Worm (Caenorhabditis elegans) whole organism, midembryonic: ENCODE measurements around the gene F09E5.8.

ENCODE experiments used
- cog-1 ChIP-seq: sonication (generic microtip); optimal IDR thresholded peaks from 2 replicates; lab custom pipeline; 2016; ENCODE audit warnings: missing genetic modification characterization, missing compliant biosample characterization
- flt-1 ChIP-seq: fragments of 200-800 bp; sonication (Bioruptor generic); IDR thresholded peaks from 2 replicates; pipeline ENCODE4 v1.3.6; 2022; ENCODE audit warnings: missing genetic modification characterization, missing compliant biosample characterization
- klf-2 ChIP-seq: fragments of 200-800 bp; sonication (Bioruptor generic); conservative IDR thresholded peaks from 2 replicates; pipeline ENCODE4 v1.3.6; 2022; ENCODE audit warnings: missing genetic modification reagents, missing genetic modification characterization, missing compliant biosample characterization
- med-1 ChIP-seq: sonication (generic microtip); optimal IDR thresholded peaks from 2 replicates; lab custom pipeline; 2017; ENCODE audit warnings: missing genetic modification characterization, mild to moderate bottlenecking, missing compliant biosample characterization, antibody characterized with exemption, missing genetic modification reagents; ENCODE audit not compliant: insufficient read depth
- ref-1 ChIP-seq: fragments of 200-800 bp; sonication (Bioruptor generic); conservative IDR thresholded peaks from 2 replicates; pipeline ENCODE4 v1.3.6; 2022; ENCODE audit warnings: missing genetic modification reagents, missing genetic modification characterization, missing compliant biosample characterization
- ztf-23 ChIP-seq: fragments of 200-800 bp; sonication (Bioruptor generic); IDR thresholded peaks from 2 replicates; pipeline ENCODE4 v1.3.6; 2022; ENCODE audit warnings: missing genetic modification reagents, missing genetic modification characterization, missing compliant biosample characterization

DNA sequence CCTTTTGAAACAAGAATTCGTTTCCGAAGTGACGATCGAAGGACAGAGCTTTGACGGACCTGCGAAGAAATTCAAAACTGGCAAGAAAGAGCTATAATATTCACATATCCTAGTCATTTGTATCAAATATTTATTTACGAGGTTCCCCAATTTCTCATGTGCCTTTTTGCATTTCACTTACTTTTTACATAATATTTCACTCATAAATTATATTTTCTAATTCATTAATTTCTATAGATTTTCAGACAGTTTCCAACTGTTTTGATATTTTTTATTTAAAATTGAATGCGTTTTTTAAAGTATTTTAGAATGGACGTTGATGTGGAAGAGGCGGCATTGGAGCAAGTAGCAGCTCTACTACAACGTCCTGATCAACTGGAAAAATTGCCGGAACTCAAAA is 8.8 kb downstream of the F09E5.8 start, which contains the start of gene sec-6:
- TF ChIP-seq klf-2 (GFP tag; lab: Robert Waterston, UW) (no peak), flt-1 (no peak), ref-1 (GFP tag; lab: Robert Waterston, UW) (no peak), ztf-23 (GFP tag; lab: Robert Waterston, UW) (no peak), med-1 (GFP tag; lab: Kevin White, UChicago) (no peak), cog-1 (tag; lab: Kevin White, UChicago) (no peak)
